Worm (Caenorhabditis elegans) whole organism, L4 larva: ENCODE results near the gene kqt-2.

Experiments used
- F37D6.2 ChIP-seq: sonication (generic microtip); optimal IDR thresholded peaks from 2 replicates; lab custom pipeline; 2016; ENCODE audit warnings: mild to moderate bottlenecking, missing genetic modification characterization, missing compliant biosample characterization
- T20F7.1 ChIP-seq: fragments of 200-800 bp; sonication (Bioruptor generic); optimal IDR thresholded peaks from 2 replicates; lab custom pipeline; 2018; ENCODE audit warnings: mild to moderate bottlenecking, missing genetic modification characterization, missing compliant biosample characterization
- T26A8.4 ChIP-seq: fragments of 200-800 bp; sonication (Bioruptor generic); IDR thresholded peaks from 2 replicates; pipeline ENCODE4 v1.3.6; 2022; ENCODE audit warnings: missing genetic modification characterization, missing compliant biosample characterization
- Y105C5A.15 ChIP-seq: fragments of 200-800 bp; sonication (Bioruptor generic); IDR thresholded peaks from 2 replicates; pipeline ENCODE4 v1.3.6; 2022; ENCODE audit warnings: missing genetic modification characterization, missing compliant biosample characterization
- Y48G9A.11 ChIP-seq: fragments of 200-800 bp; sonication (Bioruptor generic); IDR thresholded peaks from 2 replicates; pipeline ENCODE4 v1.3.6; 2022; ENCODE audit warnings: missing genetic modification reagents, missing genetic modification characterization, missing compliant biosample characterization
- Y5F2A.4 ChIP-seq: fragments of 200-800 bp; sonication (Bioruptor generic); optimal IDR thresholded peaks from 2 replicates; lab custom pipeline; 2018; ENCODE audit warnings: mild to moderate bottlenecking, missing genetic modification characterization, missing compliant biosample characterization
- aly-2 ChIP-seq: sonication (generic microtip); optimal IDR thresholded peaks from 2 replicates; lab custom pipeline; 2018; ENCODE audit warnings: missing biosample characterization, missing genetic modification characterization
- attf-4 ChIP-seq: sonication (generic microtip); optimal IDR thresholded peaks from 3 replicates; lab custom pipeline; 2017; ENCODE audit warnings: missing biosample characterization, missing genetic modification characterization
- ceh-28 ChIP-seq: fragments of 150-350 bp; optimal IDR thresholded peaks from 2 replicates; lab custom pipeline; 2014; ENCODE audit warnings: missing biosample characterization, missing genetic modification reagents, missing genetic modification characterization
- ceh-32 ChIP-seq: sonication (generic microtip); optimal IDR thresholded peaks from 2 replicates; lab custom pipeline; 2016; ENCODE audit warnings: mild to moderate bottlenecking, missing genetic modification characterization, missing compliant biosample characterization; ENCODE audit not compliant: poor library complexity
- ceh-82 ChIP-seq: sonication (generic microtip); optimal IDR thresholded peaks from 2 replicates; lab custom pipeline; 2017; ENCODE audit warnings: missing biosample characterization, missing genetic modification characterization
- daf-12 ChIP-seq: fragments of 150-350 bp; optimal IDR thresholded peaks from 2 replicates; lab custom pipeline; 2014; ENCODE audit warnings: missing biosample characterization, missing genetic modification reagents, missing genetic modification characterization
- daf-16 ChIP-seq, 3 experiments: sonication (generic microtip); optimal IDR thresholded peaks; 2 replicates each; lab custom pipeline; 2016 to 2017; ENCODE audit warnings: missing genetic modification characterization in 3 of 3, missing genetic modification reagents in 3 of 3, mild to moderate bottlenecking in 2 of 3, missing compliant biosample characterization in 2 of 3, missing biosample characterization in 1 of 3, moderate library complexity in 1 of 3
- daf-8 ChIP-seq: fragments of 200-800 bp; sonication (Bioruptor generic); IDR thresholded peaks from 2 replicates; pipeline ENCODE4 v1.3.6; 2022; ENCODE audit warnings: missing genetic modification characterization, missing compliant biosample characterization
- dmd-6 ChIP-seq: fragments of 200-800 bp; sonication (Bioruptor generic); IDR thresholded peaks from 2 replicates; pipeline ENCODE4 v1.3.6; 2022; ENCODE audit warnings: missing genetic modification reagents, missing genetic modification characterization, missing compliant biosample characterization
- dmd-8 ChIP-seq: fragments of 200-800 bp; sonication (Bioruptor generic); IDR thresholded peaks from 2 replicates; pipeline ENCODE4 v1.3.6; 2022; ENCODE audit warnings: missing genetic modification characterization, missing compliant biosample characterization
- dpl-1 ChIP-seq: fragments of 150-350 bp; optimal IDR thresholded peaks from 2 replicates; lab custom pipeline; 2014; ENCODE audit warnings: missing biosample characterization, missing genetic modification reagents, missing genetic modification characterization
- duxl-1 ChIP-seq: sonication (generic microtip); optimal IDR thresholded peaks from 2 replicates; lab custom pipeline; 2016; ENCODE audit warnings: mild to moderate bottlenecking, missing genetic modification characterization, moderate library complexity, missing compliant biosample characterization; ENCODE audit not compliant: poor library complexity
- hif-1 ChIP-seq, 2 experiments: sonication (generic microtip); optimal IDR thresholded peaks; 2 replicates each; lab custom pipeline; 2016 to 2017; ENCODE audit warnings: missing compliant biosample characterization in 2 of 2, missing genetic modification characterization in 2 of 2, missing genetic modification reagents in 2 of 2, missing genotype in 2 of 2, mild to moderate bottlenecking in 1 of 2
- hlh-30 ChIP-seq: sonication (generic microtip); optimal IDR thresholded peaks from 2 replicates; lab custom pipeline; 2017; ENCODE audit warnings: antibody characterized with exemption, mild to moderate bottlenecking, missing genetic modification characterization, missing compliant biosample characterization; ENCODE audit not compliant: insufficient read depth
- hmg-1.1 ChIP-seq: fragments of 200-800 bp; sonication (Bioruptor generic); IDR thresholded peaks from 2 replicates; pipeline ENCODE4 v1.3.6; 2022; ENCODE audit warnings: missing genetic modification reagents, missing genetic modification characterization, missing compliant biosample characterization
- lin-39 ChIP-seq: fragments of 150-350 bp; optimal IDR thresholded peaks from 2 replicates; lab custom pipeline; 2014; ENCODE audit warnings: missing biosample characterization, missing genetic modification reagents, missing genetic modification characterization
- lir-3 ChIP-seq: sonication (generic microtip); optimal IDR thresholded peaks from 2 replicates; lab custom pipeline; 2016; ENCODE audit warnings: mild to moderate bottlenecking, missing genetic modification characterization, missing compliant biosample characterization
- lsy-2 ChIP-seq, 2 experiments: fragments of 150-350 bp in 1 of 2; sonication (generic microtip) in 1 of 2; optimal IDR thresholded peaks; 2 replicates each; lab custom pipeline; 2014 to 2017; ENCODE audit warnings: missing biosample characterization in 2 of 2, missing genetic modification characterization in 2 of 2
- mdl-1 ChIP-seq, 2 experiments: fragments of 150-350 bp in 1 of 2; sonication (generic microtip) in 1 of 2; optimal IDR thresholded peaks; 2 replicates each; lab custom pipeline; 2014 to 2017; ENCODE audit warnings: missing biosample characterization in 2 of 2, missing genetic modification characterization in 2 of 2
- mxl-2 ChIP-seq: fragments of 200-800 bp; sonication (Bioruptor generic); conservative IDR thresholded peaks from 2 replicates; pipeline ENCODE4 v1.3.6; 2022; ENCODE audit warnings: missing genetic modification reagents, missing genetic modification characterization, missing compliant biosample characterization
- mxl-3 ChIP-seq: fragments of 200-800 bp; sonication (Bioruptor generic); optimal IDR thresholded peaks from 2 replicates; lab custom pipeline; 2018; ENCODE audit warnings: mild to moderate bottlenecking, missing genetic modification characterization, missing compliant biosample characterization
- nhr-10 ChIP-seq: fragments of 150-350 bp; optimal IDR thresholded peaks from 2 replicates; lab custom pipeline; 2014; ENCODE audit warnings: missing biosample characterization, missing genetic modification characterization
- nhr-102 ChIP-seq: sonication (generic microtip); optimal IDR thresholded peaks from 2 replicates; lab custom pipeline; 2016; ENCODE audit warnings: mild to moderate bottlenecking, missing genetic modification characterization, moderate library complexity, missing compliant biosample characterization
- nhr-111 ChIP-seq: fragments of 200-800 bp; sonication (Bioruptor generic); optimal IDR thresholded peaks from 2 replicates; lab custom pipeline; 2018; ENCODE audit warnings: mild to moderate bottlenecking, missing genetic modification characterization, missing compliant biosample characterization
- nhr-237 ChIP-seq: sonication (generic microtip); optimal IDR thresholded peaks from 2 replicates; lab custom pipeline; 2017; ENCODE audit warnings: missing biosample characterization, missing genetic modification characterization
- nhr-25 ChIP-seq: sonication (generic microtip); optimal IDR thresholded peaks from 2 replicates; lab custom pipeline; 2017; ENCODE audit warnings: missing genetic modification characterization, mild to moderate bottlenecking, missing compliant biosample characterization, antibody characterized with exemption, moderate library complexity, borderline replicate concordance; ENCODE audit not compliant: insufficient read depth
- nhr-28 ChIP-seq: fragments of 150-350 bp; optimal IDR thresholded peaks from 2 replicates; lab custom pipeline; 2014; ENCODE audit warnings: missing biosample characterization, missing genetic modification characterization
- nhr-6 ChIP-seq: fragments of 150-350 bp; optimal IDR thresholded peaks from 2 replicates; lab custom pipeline; 2014; ENCODE audit warnings: missing biosample characterization, missing genetic modification characterization
- nhr-76 ChIP-seq: fragments of 150-350 bp; optimal IDR thresholded peaks from 2 replicates; lab custom pipeline; 2014; ENCODE audit warnings: missing biosample characterization, missing genetic modification characterization
- nhr-77 ChIP-seq: fragments of 150-350 bp; optimal IDR thresholded peaks from 2 replicates; lab custom pipeline; 2014; ENCODE audit warnings: missing biosample characterization, missing genetic modification characterization
- pha-4 ChIP-seq, 2 experiments: fragments of 150-350 bp in 1 of 2; fragments of 200-800 bp in 1 of 2; sonication (Bioruptor generic) in 1 of 2; IDR thresholded peaks in 1 of 2; optimal IDR thresholded peaks in 1 of 2; 2 replicates each; pipeline versions ENCODE4 v1.3.6 to Lab custom; 2014 to 2022; ENCODE audit warnings: missing genetic modification characterization in 2 of 2, missing genetic modification reagents in 2 of 2, missing biosample characterization in 1 of 2, missing compliant biosample characterization in 1 of 2
- rbr-2 ChIP-seq: sonication (generic microtip); optimal IDR thresholded peaks from 2 replicates; lab custom pipeline; 2016; ENCODE audit warnings: missing genotype, missing genetic modification characterization, missing compliant biosample characterization
- saeg-2 ChIP-seq: fragments of 200-800 bp; sonication (Bioruptor generic); IDR thresholded peaks from 2 replicates; pipeline ENCODE4 v1.3.6; 2022; ENCODE audit warnings: missing genetic modification reagents, missing genetic modification characterization, missing compliant biosample characterization
- set-16 ChIP-seq: fragments of 200-800 bp; sonication (Bioruptor generic); IDR thresholded peaks from 2 replicates; pipeline ENCODE4 v1.3.6; 2022; ENCODE audit warnings: missing genetic modification reagents, missing genetic modification characterization, missing compliant biosample characterization
- spr-3 ChIP-seq: fragments of 200-800 bp; sonication (Bioruptor generic); optimal IDR thresholded peaks from 2 replicates; lab custom pipeline; 2018; ENCODE audit warnings: mild to moderate bottlenecking, missing genetic modification characterization, missing compliant biosample characterization
- unc-130 ChIP-seq: sonication (generic microtip); optimal IDR thresholded peaks from 2 replicates; lab custom pipeline; 2016; ENCODE audit warnings: missing genetic modification reagents, missing genetic modification characterization, missing compliant biosample characterization
- unc-39 ChIP-seq: sonication (generic microtip); optimal IDR thresholded peaks from 2 replicates; lab custom pipeline; 2017; ENCODE audit warnings: missing biosample characterization, missing genetic modification characterization
- unc-62 ChIP-seq, 3 experiments: fragments of 150-350 bp in 1 of 3; sonication (generic microtip); optimal IDR thresholded peaks in 2 of 3; peaks in 1 of 3; 1 replicate in 1 of 3; 2 replicates in 2 of 3; lab custom pipeline; 2014 to 2017; ENCODE audit warnings: missing biosample characterization in 3 of 3, missing genetic modification characterization in 3 of 3, missing genetic modification reagents in 3 of 3, missing genotype in 1 of 3
- vab-7 ChIP-seq: fragments of 200-800 bp; sonication (Bioruptor generic); IDR thresholded peaks from 2 replicates; pipeline ENCODE4 v1.3.6; 2022; ENCODE audit warnings: missing genetic modification reagents, missing genetic modification characterization, missing compliant biosample characterization
- zfp-2 ChIP-seq: sonication (generic microtip); optimal IDR thresholded peaks from 2 replicates; lab custom pipeline; 2016; ENCODE audit warnings: mild to moderate bottlenecking, missing genetic modification characterization, missing compliant biosample characterization
- zip-11 ChIP-seq: fragments of 200-800 bp; sonication (Bioruptor generic); IDR thresholded peaks from 2 replicates; pipeline ENCODE4 v1.3.6; 2022; ENCODE audit warnings: missing genetic modification characterization, missing compliant biosample characterization

kqt-2 gene

ce11 chrX:8257687-8258086 is 11.5 kb upstream of the kqt-2 start:
- TF ChIP-seq dmd-6 (GFP tag; lab: Robert Waterston, UW) (no peak), ceh-28 (tag; lab: Kevin White, UChicago) (no peak), hlh-30 (peak; percentile 44), pha-4 (GFP tag; IDR thresholded peaks at IDR 0.05; lab: Robert Waterston, UW) (no peak), pha-4 (tag; optimal IDR thresholded peaks at IDR 0.05; lab: Kevin White, UChicago) (no peak), daf-16 (GFP tag; optimal IDR thresholded peaks at IDR 0.05; lab: Kevin White, UChicago) (peak in 1 of 2 experiments; percentile 94), daf-16 (tag; optimal IDR thresholded peaks at IDR 0.05; lab: Kevin White, UChicago) (no peak), spr-3 (GFP tag; lab: Kevin White, UChicago) (no peak), unc-39 (tag; lab: Kevin White, UChicago) (no peak), Y105C5A.15 (no peak), F37D6.2 (tag; lab: Kevin White, UChicago) (no peak), vab-7 (GFP tag; lab: Robert Waterston, UW) (no peak), nhr-10 (tag; lab: Kevin White, UChicago) (no peak), hif-1 (tag; optimal IDR thresholded peaks at IDR 0.05; lab: Kevin White, UChicago) (peak in 1 of 2 experiments; percentile 95), zip-11 (GFP tag; lab: Robert Waterston, UW) (no peak)

- TF ChIP-seq unc-62 (GFP tag; optimal IDR thresholded peaks at IDR 0.05 in 1 of 2; lab: Kevin White, UChicago): no peak
- no peak for TF ChIP-seq unc-62 (tag; optimal IDR thresholded peaks at IDR 0.05; lab: Kevin White, UChicago)
- TF ChIP-seq hlh-30: peak; percentile 70
- no peak for TF ChIP-seq daf-12 (tag; lab: Kevin White, UChicago)
- peak; percentile 49 for TF ChIP-seq nhr-25 (tag; lab: Kevin White, UChicago)
- TF ChIP-seq Y105C5A.15: no peak
- no peak for TF ChIP-seq T26A8.4 (GFP tag; lab: Robert Waterston, UW)
- TF ChIP-seq ceh-82 (tag; lab: Kevin White, UChicago): no peak
- TF ChIP-seq set-16 (GFP tag; lab: Robert Waterston, UW): no peak
- no peak for TF ChIP-seq Y48G9A.11 (GFP tag; lab: Robert Waterston, UW)
- peak; percentile 48 for TF ChIP-seq mxl-3 (GFP tag; lab: Kevin White, UChicago)
- TF ChIP-seq hif-1 (tag; optimal IDR thresholded peaks at IDR 0.05; lab: Kevin White, UChicago): no peak
- no peak for TF ChIP-seq T20F7.1 (GFP tag; lab: Kevin White, UChicago)
- no peak for TF ChIP-seq F37D6.2 (tag; lab: Kevin White, UChicago)
- no peak for TF ChIP-seq mxl-2
- TF ChIP-seq unc-130: no peak
- TF ChIP-seq nhr-6 (tag; lab: Kevin White, UChicago): no peak
- no peak for TF ChIP-seq lsy-2 (tag; optimal IDR thresholded peaks at IDR 0.05; lab: Kevin White, UChicago)
- no peak for TF ChIP-seq nhr-111
- TF ChIP-seq duxl-1 (tag; lab: Kevin White, UChicago): no peak
- no peak for TF ChIP-seq nhr-237 (tag; lab: Kevin White, UChicago)
- no peak for TF ChIP-seq nhr-77 (tag; lab: Kevin White, UChicago)
- TF ChIP-seq lir-3 (tag; lab: Kevin White, UChicago): no peak
- no peak for TF ChIP-seq attf-4 (tag; lab: Kevin White, UChicago)
- no peak for TF ChIP-seq pha-4 (GFP tag; IDR thresholded peaks at IDR 0.05; lab: Robert Waterston, UW)
- TF ChIP-seq pha-4 (tag; optimal IDR thresholded peaks at IDR 0.05; lab: Kevin White, UChicago): no peak
- peak; percentile 22 for TF ChIP-seq nhr-28
- TF ChIP-seq daf-8 (GFP tag; lab: Robert Waterston, UW): no peak
- peak in 1 of 2 experiments; percentile 31 for TF ChIP-seq mdl-1 (tag; optimal IDR thresholded peaks at IDR 0.05; lab: Kevin White, UChicago)
- no peak for TF ChIP-seq nhr-76 (tag; lab: Kevin White, UChicago)
- no peak for TF ChIP-seq dmd-8
- TF ChIP-seq ceh-32 (tag; lab: Kevin White, UChicago): no peak
- TF ChIP-seq zfp-2 (tag; lab: Kevin White, UChicago): no peak
- no peak for TF ChIP-seq aly-2 (tag; lab: Kevin White, UChicago)
- no peak for TF ChIP-seq hmg-1.1 (GFP tag; lab: Robert Waterston, UW)
- TF ChIP-seq rbr-2 (tag; lab: Kevin White, UChicago): no peak
- no peak for TF ChIP-seq saeg-2 (GFP tag; lab: Robert Waterston, UW)
- no peak for TF ChIP-seq daf-16 (GFP tag; optimal IDR thresholded peaks at IDR 0.05; lab: Kevin White, UChicago)
- no peak for TF ChIP-seq daf-16 (tag; optimal IDR thresholded peaks at IDR 0.05; lab: Kevin White, UChicago)
- no peak for TF ChIP-seq Y5F2A.4 (GFP tag; lab: Kevin White, UChicago)
- no peak for TF ChIP-seq lin-39
- no peak for TF ChIP-seq nhr-102
- TF ChIP-seq dpl-1 (GFP tag; lab: Kevin White, UChicago): no peak
Observed at ce11 chrX:8255433-8255832, 9.3 kb upstream of the kqt-2 start.
